Worm (Caenorhabditis elegans) whole organism, L3 larva: ENCODE data around the gene C03F11.2.
A peak's percentile ranks its signal among the peaks of the same experiment; 100 is the strongest.

Experiments
- aly-2 ChIP-seq: fragments of 150-350 bp; optimal IDR thresholded peaks from 2 replicates; lab custom pipeline; 2014; ENCODE audit warnings: missing biosample characterization, missing genetic modification characterization
- ceh-28 ChIP-seq: fragments of 150-350 bp; optimal IDR thresholded peaks from 2 replicates; lab custom pipeline; 2014; ENCODE audit warnings: missing biosample characterization, missing genetic modification reagents, missing genetic modification characterization
- elt-2 ChIP-seq: sonication (generic microtip); optimal IDR thresholded peaks from 2 replicates; lab custom pipeline; 2016; ENCODE audit warnings: missing genetic modification reagents, mild to moderate bottlenecking, missing genetic modification characterization, missing compliant biosample characterization
- fkh-2 ChIP-seq: fragments of 150-350 bp; optimal IDR thresholded peaks from 2 replicates; lab custom pipeline; 2014; ENCODE audit warnings: missing biosample characterization, missing genetic modification reagents, missing genetic modification characterization
- fos-1 ChIP-seq: fragments of 150-350 bp; optimal IDR thresholded peaks from 2 replicates; lab custom pipeline; 2014; ENCODE audit warnings: missing biosample characterization, missing genetic modification characterization
- hmg-11 ChIP-seq: sonication (generic microtip); optimal IDR thresholded peaks from 2 replicates; lab custom pipeline; 2016; ENCODE audit warnings: missing genetic modification characterization, missing compliant biosample characterization
- lsy-12 ChIP-seq: sonication (generic microtip); optimal IDR thresholded peaks from 2 replicates; lab custom pipeline; 2016; ENCODE audit warnings: mild to moderate bottlenecking, missing genetic modification characterization, missing compliant biosample characterization
- mdl-1 ChIP-seq: fragments of 150-350 bp; optimal IDR thresholded peaks from 2 replicates; lab custom pipeline; 2014; ENCODE audit warnings: missing biosample characterization, missing genetic modification characterization
- mml-1 ChIP-seq: fragments of 150-350 bp; sonication (generic microtip); optimal IDR thresholded peaks from 3 replicates; lab custom pipeline; 2014; ENCODE audit warnings: missing biosample characterization, missing genetic modification characterization
- nfya-1 ChIP-seq: sonication (generic microtip); optimal IDR thresholded peaks from 2 replicates; lab custom pipeline; 2017; ENCODE audit warnings: missing genetic modification characterization, mild to moderate bottlenecking, missing compliant biosample characterization, antibody characterized with exemption, moderate library complexity; ENCODE audit not compliant: insufficient read depth
- nhr-11 ChIP-seq: fragments of 150-350 bp; optimal IDR thresholded peaks from 2 replicates; lab custom pipeline; 2014; ENCODE audit warnings: missing biosample characterization, missing genetic modification characterization
- nhr-12 ChIP-seq: fragments of 150-350 bp; optimal IDR thresholded peaks from 2 replicates; lab custom pipeline; 2014; ENCODE audit warnings: missing biosample characterization, missing genetic modification characterization
- nhr-23 ChIP-seq: fragments of 150-350 bp; optimal IDR thresholded peaks from 2 replicates; lab custom pipeline; 2014; ENCODE audit warnings: missing biosample characterization, missing genetic modification reagents, missing genetic modification characterization
- pha-4 ChIP-seq: fragments of 150-350 bp; optimal IDR thresholded peaks from 2 replicates; lab custom pipeline; 2014; ENCODE audit warnings: missing biosample characterization, missing genetic modification reagents, missing genetic modification characterization
- pqm-1 ChIP-seq: fragments of 150-350 bp; optimal IDR thresholded peaks from 2 replicates; lab custom pipeline; 2017; ENCODE audit warnings: missing biosample characterization, missing genetic modification characterization, inconsistent platforms
- sea-2 ChIP-seq: fragments of 150-350 bp; sonication (generic microtip); optimal IDR thresholded peaks from 4 replicates; lab custom pipeline; 2014; ENCODE audit warnings: missing biosample characterization, missing genetic modification reagents, missing genetic modification characterization
- skn-1 ChIP-seq: fragments of 150-350 bp; optimal IDR thresholded peaks from 2 replicates; lab custom pipeline; 2014; ENCODE audit warnings: missing biosample characterization, missing genetic modification characterization
- unc-39 ChIP-seq: sonication (generic microtip); optimal IDR thresholded peaks from 4 replicates; lab custom pipeline; 2017; ENCODE audit warnings: missing biosample characterization, missing genetic modification characterization
- unc-62 ChIP-seq: fragments of 150-350 bp; sonication (generic microtip); optimal IDR thresholded peaks from 4 replicates; lab custom pipeline; 2014; ENCODE audit warnings: missing biosample characterization, missing genetic modification reagents, missing genetic modification characterization
- zag-1 ChIP-seq: fragments of 150-350 bp; optimal IDR thresholded peaks from 2 replicates; lab custom pipeline; 2014; ENCODE audit warnings: missing biosample characterization, missing genetic modification characterization

The C03F11.2 gene

DNA sequence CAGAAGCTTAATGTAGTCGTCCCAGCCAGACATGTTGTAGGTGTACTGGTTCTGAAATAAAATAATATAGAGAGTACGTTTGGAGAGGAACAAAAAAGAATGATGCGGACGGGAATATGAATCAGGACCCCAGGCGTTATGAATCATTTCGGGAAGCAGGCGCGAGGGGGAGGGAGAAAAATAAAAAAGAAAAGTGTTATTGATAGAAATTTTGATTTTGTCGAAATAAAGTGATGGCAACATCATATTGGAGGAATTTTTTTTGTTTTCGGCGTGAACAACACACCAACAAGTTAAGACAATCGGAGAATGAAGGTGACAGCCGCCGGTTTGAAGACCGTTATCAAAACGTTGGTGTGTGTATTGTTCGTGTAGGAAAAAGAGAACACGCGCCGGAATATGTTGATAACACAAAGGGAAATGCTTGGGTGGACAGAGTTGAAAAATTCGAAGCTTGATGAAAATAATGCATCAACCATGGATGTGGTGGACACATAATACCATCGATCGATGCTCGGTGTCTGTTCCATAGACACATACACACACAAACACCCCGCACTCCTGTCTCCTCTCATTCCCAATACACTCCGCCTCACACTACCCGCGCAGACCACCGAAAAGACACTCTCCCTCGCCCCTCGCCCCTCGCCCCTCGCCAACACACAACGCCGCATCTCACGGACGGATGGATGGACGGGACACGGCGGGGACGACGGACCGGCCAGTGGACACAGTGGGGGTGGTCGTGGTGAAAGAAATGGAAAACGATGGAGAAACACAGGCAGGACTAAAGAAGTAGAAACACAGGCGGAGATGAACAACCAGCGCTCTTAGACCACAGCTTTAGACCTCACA lies 43.0 kb downstream of the C03F11.2 start, which contains the start of gene pfn-2 (continued):
- TF ChIP-seq ceh-28 (tag; lab: Kevin White, UChicago): no peak
- TF ChIP-seq unc-39 (tag; lab: Kevin White, UChicago): no peak
- no peak for TF ChIP-seq unc-62
- TF ChIP-seq hmg-11 (tag; lab: Kevin White, UChicago): peak; percentile 50
- TF ChIP-seq nhr-11 (tag; lab: Kevin White, UChicago): no peak
- TF ChIP-seq pha-4 (tag; lab: Kevin White, UChicago): no peak
- TF ChIP-seq aly-2: no peak
- no peak for TF ChIP-seq sea-2 (GFP tag; lab: Kevin White, UChicago)
- no peak for TF ChIP-seq mml-1
- TF ChIP-seq pqm-1 (tag; lab: Kevin White, UChicago): no peak
- TF ChIP-seq nhr-12 (tag; lab: Kevin White, UChicago): no peak
- peak; percentile 40 for TF ChIP-seq nfya-1 (tag; lab: Kevin White, UChicago)
- TF ChIP-seq lsy-12 (tag; lab: Kevin White, UChicago): no peak
- TF ChIP-seq zag-1 (tag; lab: Kevin White, UChicago): no peak
- TF ChIP-seq fkh-2 (tag; lab: Kevin White, UChicago): no peak
- TF ChIP-seq, all 47 proteins: peak for 5

- TF ChIP-seq nfya-1 (tag; lab: Kevin White, UChicago) (peak; percentile 2), nhr-23 (tag; lab: Kevin White, UChicago) (no peak), elt-2 (peak; percentile 6), pha-4 (tag; lab: Kevin White, UChicago) (peak; percentile 6)
Observed at ce11 chrX:5348529-5349148, 48.6 kb downstream of the C03F11.2 start, which contains the start of gene syx-3. Gene syx-3, plus strand, starts transcription at chrX:5349098.

DNA sequence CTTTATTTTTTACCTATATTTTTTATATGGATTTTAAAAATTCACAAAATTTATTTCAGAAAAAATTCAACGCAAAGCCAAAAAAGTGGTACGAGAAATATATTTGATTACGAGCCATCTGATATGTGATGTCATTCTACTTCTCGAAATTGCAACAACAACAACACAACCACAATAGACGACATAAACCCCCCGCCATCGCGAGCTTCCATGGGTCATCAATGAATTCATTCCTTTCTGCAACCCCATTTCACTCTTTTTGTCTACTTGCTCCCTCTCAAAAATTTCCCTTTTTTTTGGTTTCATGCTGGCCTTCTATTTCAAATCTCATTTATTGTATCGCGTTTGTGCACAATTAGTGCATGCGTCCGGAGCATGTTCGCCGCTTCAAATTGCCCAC lies 49.3 kb downstream of the C03F11.2 start:
- TF ChIP-seq nfya-1 (tag; lab: Kevin White, UChicago) (no peak), skn-1 (tag; lab: Kevin White, UChicago) (no peak), fos-1 (tag; lab: Kevin White, UChicago) (no peak)

ce11 chrX:5346303-5346702 lies 50.9 kb downstream of the C03F11.2 start:
- peak; percentile 64 for TF ChIP-seq elt-2
- no peak for TF ChIP-seq mdl-1
